Worm (Caenorhabditis elegans) whole organism, L2 larva: ENCODE data around the gene F26G1.11.

ENCODE experiments used
- C34F6.9 ChIP-seq: fragments of 150-350 bp; optimal IDR thresholded peaks from 2 replicates; lab custom pipeline; 2014; ENCODE audit warnings: missing biosample characterization, missing genetic modification characterization
- F13H6.1 ChIP-seq: sonication (generic microtip); optimal IDR thresholded peaks from 2 replicates; lab custom pipeline; 2016; ENCODE audit warnings: missing genetic modification characterization, missing compliant biosample characterization
- R02D3.7 ChIP-seq: fragments of 150-350 bp; optimal IDR thresholded peaks from 2 replicates; lab custom pipeline; 2014; ENCODE audit warnings: missing biosample characterization, missing genetic modification characterization
- alr-1 ChIP-seq: fragments of 150-350 bp; optimal IDR thresholded peaks from 2 replicates; lab custom pipeline; 2014; ENCODE audit warnings: missing biosample characterization, missing genetic modification characterization
- aly-2 ChIP-seq: fragments of 150-350 bp; optimal IDR thresholded peaks from 2 replicates; lab custom pipeline; 2014; ENCODE audit warnings: missing biosample characterization, missing genetic modification characterization
- ama-1 ChIP-seq: fragments of 150-350 bp; optimal IDR thresholded peaks from 2 replicates; lab custom pipeline; 2018; ENCODE audit warnings: inconsistent platforms
- blmp-1 ChIP-seq: sonication (generic microtip); optimal IDR thresholded peaks from 2 replicates; lab custom pipeline; 2017; ENCODE audit warnings: missing genetic modification characterization, mild to moderate bottlenecking, missing compliant biosample characterization, antibody characterized with exemption, moderate library complexity; ENCODE audit not compliant: insufficient read depth
- crh-2 ChIP-seq: sonication (generic microtip); optimal IDR thresholded peaks from 2 replicates; lab custom pipeline; 2017; ENCODE audit warnings: missing biosample characterization, missing genetic modification characterization
- dmd-4 ChIP-seq: sonication (generic microtip); optimal IDR thresholded peaks from 2 replicates; lab custom pipeline; 2017; ENCODE audit warnings: missing biosample characterization, missing genetic modification characterization
- egl-27 ChIP-seq: sonication (generic microtip); optimal IDR thresholded peaks from 3 replicates; lab custom pipeline; 2017; ENCODE audit warnings: missing biosample characterization, missing genetic modification reagents, missing genetic modification characterization
- elt-3 ChIP-seq: sonication (generic microtip); optimal IDR thresholded peaks from 2 replicates; lab custom pipeline; 2017; ENCODE audit warnings: missing biosample characterization, missing genetic modification characterization
- fos-1 ChIP-seq: fragments of 150-350 bp; optimal IDR thresholded peaks from 2 replicates; lab custom pipeline; 2014; ENCODE audit warnings: missing biosample characterization, missing genetic modification characterization
- gmeb-1 ChIP-seq: fragments of 150-350 bp; optimal IDR thresholded peaks from 2 replicates; lab custom pipeline; 2014; ENCODE audit warnings: missing biosample characterization, missing genetic modification characterization
- lin-13 ChIP-seq: fragments of 150-350 bp; optimal IDR thresholded peaks from 2 replicates; lab custom pipeline; 2014; ENCODE audit warnings: missing biosample characterization, missing genetic modification reagents, missing genetic modification characterization
- lsy-2 ChIP-seq, 2 experiments: fragments of 150-350 bp in 1 of 2; sonication (generic microtip) in 1 of 2; optimal IDR thresholded peaks; 2 replicates each; lab custom pipeline; 2014 to 2017; ENCODE audit warnings: missing biosample characterization in 2 of 2, missing genetic modification characterization in 2 of 2
- mab-5 ChIP-seq: fragments of 150-350 bp; optimal IDR thresholded peaks from 2 replicates; lab custom pipeline; 2014; ENCODE audit warnings: missing biosample characterization, missing genetic modification characterization
- nhr-11 ChIP-seq: fragments of 150-350 bp; optimal IDR thresholded peaks from 2 replicates; lab custom pipeline; 2014; ENCODE audit warnings: missing biosample characterization, missing genetic modification characterization
- nhr-129 ChIP-seq: fragments of 150-350 bp; optimal IDR thresholded peaks from 2 replicates; lab custom pipeline; 2014; ENCODE audit warnings: missing biosample characterization, missing genetic modification characterization
- nhr-21 ChIP-seq: fragments of 150-350 bp; optimal IDR thresholded peaks from 2 replicates; lab custom pipeline; 2014; ENCODE audit warnings: missing biosample characterization, missing genetic modification characterization
- nhr-25 ChIP-seq: fragments of 150-350 bp; sonication (generic microtip); optimal IDR thresholded peaks from 3 replicates; lab custom pipeline; 2014; ENCODE audit warnings: missing biosample characterization, missing genetic modification characterization
- nhr-6 ChIP-seq: fragments of 150-350 bp; optimal IDR thresholded peaks from 2 replicates; lab custom pipeline; 2014; ENCODE audit warnings: missing biosample characterization, missing genetic modification characterization
- nhr-77 ChIP-seq: fragments of 150-350 bp; optimal IDR thresholded peaks from 2 replicates; lab custom pipeline; 2014; ENCODE audit warnings: missing biosample characterization, missing genetic modification characterization
- peb-1 ChIP-seq: fragments of 150-350 bp; optimal IDR thresholded peaks from 2 replicates; lab custom pipeline; 2014; ENCODE audit warnings: missing biosample characterization, missing genetic modification characterization
- skn-1 ChIP-seq: sonication (generic microtip); optimal IDR thresholded peaks from 2 replicates; lab custom pipeline; 2017; ENCODE audit warnings: missing biosample characterization, missing genetic modification characterization
- sma-3 ChIP-seq: sonication (generic microtip); optimal IDR thresholded peaks from 2 replicates; lab custom pipeline; 2016; ENCODE audit warnings: missing genetic modification reagents, missing genetic modification characterization, missing compliant biosample characterization
- sma-9 ChIP-seq, 2 experiments: fragments of 150-350 bp in 1 of 2; sonication (generic microtip) in 1 of 2; optimal IDR thresholded peaks; 2 replicates each; lab custom pipeline; 2014 to 2016; ENCODE audit warnings: missing genetic modification characterization in 2 of 2, mild to moderate bottlenecking in 1 of 2, missing biosample characterization in 1 of 2, missing compliant biosample characterization in 1 of 2, missing genetic modification reagents in 1 of 2, moderate library complexity in 1 of 2
- unc-39 ChIP-seq: fragments of 150-350 bp; optimal IDR thresholded peaks from 2 replicates; lab custom pipeline; 2014; ENCODE audit warnings: missing biosample characterization, missing genetic modification characterization
- ztf-4 ChIP-seq: fragments of 150-350 bp; optimal IDR thresholded peaks from 2 replicates; lab custom pipeline; 2014; ENCODE audit warnings: missing biosample characterization, missing genetic modification characterization

Gene F26G1.11

ce11 chrII:4776933-4777332, at the start of gene F26G1.11:
TSS of gene F26G1.11 (plus strand) at chrII:4777137.
- TF ChIP-seq nhr-77 (tag; lab: Kevin White, UChicago) (no peak), fos-1 (tag; lab: Kevin White, UChicago) (peak; percentile 90), mab-5 (tag; lab: Kevin White, UChicago) (no peak), sma-9 (GFP tag; optimal IDR thresholded peaks at IDR 0.05; lab: Kevin White, UChicago) (peak; percentile 18), sma-9 (tag; optimal IDR thresholded peaks at IDR 0.05; lab: Kevin White, UChicago) (no peak), crh-2 (tag; lab: Kevin White, UChicago) (peak; percentile 16)

- TF ChIP-seq skn-1 (no peak), lin-13 (GFP tag; lab: Kevin White, UChicago) (no peak), blmp-1 (tag; lab: Kevin White, UChicago) (no peak), sma-3 (GFP tag; lab: Kevin White, UChicago) (no peak), fos-1 (tag; lab: Kevin White, UChicago) (no peak), ztf-4 (tag; lab: Kevin White, UChicago) (no peak)
- TF ChIP-seq, all 48 proteins: peak for 0
Measured at ce11 chrII:4727769-4728168, 49.2 kb upstream of the F26G1.11 start, which contains the start of gene ttr-41. TSS of gene ttr-41 (minus strand) at chrII:4727869.

ce11 chrII:4728687-4729086, 48.2 kb upstream of the F26G1.11 start:
- peak; percentile 65 for TF ChIP-seq F13H6.1 (tag; lab: Kevin White, UChicago)
- TF ChIP-seq nhr-129 (tag; lab: Kevin White, UChicago) = peak; percentile 72
- peak; percentile 95 for TF ChIP-seq fos-1 (tag; lab: Kevin White, UChicago)
- no peak for TF ChIP-seq nhr-77 (tag; lab: Kevin White, UChicago)
- peak in 1 of 2 experiments; percentile 61 for TF ChIP-seq lsy-2 (tag; optimal IDR thresholded peaks at IDR 0.05; lab: Kevin White, UChicago)
- peak; percentile 76 for TF ChIP-seq crh-2 (tag; lab: Kevin White, UChicago)
- peak; percentile 46 for TF ChIP-seq C34F6.9 (tag; lab: Kevin White, UChicago)
- TF ChIP-seq dmd-4 (tag; lab: Kevin White, UChicago) = no peak
- peak; percentile 3 for TF ChIP-seq sma-3 (GFP tag; lab: Kevin White, UChicago)
- TF ChIP-seq sma-9 (GFP tag; optimal IDR thresholded peaks at IDR 0.05; lab: Kevin White, UChicago) = peak; percentile 65
- no peak for TF ChIP-seq sma-9 (tag; optimal IDR thresholded peaks at IDR 0.05; lab: Kevin White, UChicago)
- no peak for TF ChIP-seq peb-1 (tag; lab: Kevin White, UChicago)

- no peak for TF ChIP-seq ztf-4 (tag; lab: Kevin White, UChicago)
- no peak for TF ChIP-seq C34F6.9 (tag; lab: Kevin White, UChicago)
- no peak for TF ChIP-seq sma-9 (GFP tag; optimal IDR thresholded peaks at IDR 0.05; lab: Kevin White, UChicago)
- TF ChIP-seq sma-9 (tag; optimal IDR thresholded peaks at IDR 0.05; lab: Kevin White, UChicago) = no peak
- TF ChIP-seq sma-3 (GFP tag; lab: Kevin White, UChicago) = no peak
- no peak for TF ChIP-seq aly-2 (tag; lab: Kevin White, UChicago)
- no peak for TF ChIP-seq lsy-2 (tag; optimal IDR thresholded peaks at IDR 0.05; lab: Kevin White, UChicago)
- TF ChIP-seq nhr-6 (tag; lab: Kevin White, UChicago) = no peak
- no peak for TF ChIP-seq nhr-21 (tag; lab: Kevin White, UChicago)
- no peak for TF ChIP-seq unc-39 (tag; lab: Kevin White, UChicago)
Measured at ce11 chrII:4729733-4730132, 47.2 kb upstream of the F26G1.11 start, which contains the start of gene F41C3.7. TSS of gene F41C3.7 (plus strand) at chrII:4730033.

- TF ChIP-seq alr-1 (no peak), F13H6.1 (tag; lab: Kevin White, UChicago) (no peak), skn-1 (no peak), ama-1 (lab: Kevin White, UChicago) (no peak), egl-27 (tag; lab: Kevin White, UChicago) (no peak), nhr-129 (tag; lab: Kevin White, UChicago) (no peak), gmeb-1 (tag; lab: Kevin White, UChicago) (no peak), nhr-77 (tag; lab: Kevin White, UChicago) (no peak), nhr-11 (tag; lab: Kevin White, UChicago) (no peak), R02D3.7 (tag; lab: Kevin White, UChicago) (no peak), elt-3 (tag; lab: Kevin White, UChicago) (no peak)
Measured at ce11 chrII:4733848-4734247, 43.1 kb upstream of the F26G1.11 start, which contains the start of gene F41C3.11. TSS of gene F41C3.11 (minus strand) at chrII:4733948.

- TF ChIP-seq blmp-1 (tag; lab: Kevin White, UChicago) = peak; percentile 93
- peak; percentile 10 for TF ChIP-seq nhr-25
- no peak for TF ChIP-seq sma-3 (GFP tag; lab: Kevin White, UChicago)
Measured at ce11 chrII:4734477-4734876, 42.5 kb upstream of the F26G1.11 start.
